Fruit fly (Drosophila melanogaster) whole organism, embryonic: ENCODE measurements around the gene Btnd.

Source experiments
- Blimp-1 ChIP-seq: fragments of 200-800 bp; sonication (Bioruptor generic); optimal IDR thresholded peaks from 3 replicates; lab custom pipeline; 2018; ENCODE audit warnings: missing biosample characterization, missing genetic modification characterization, mild to moderate bottlenecking, moderate library complexity, missing genetic modification reagents
- CG10147 ChIP-seq: fragments of 200-800 bp; sonication (Bioruptor generic); optimal IDR thresholded peaks from 2 replicates; lab custom pipeline; 2019; ENCODE audit warnings: missing biosample characterization, mild to moderate bottlenecking, missing genetic modification characterization, moderate library complexity
- CG11093 ChIP-seq: fragments of 200-800 bp; sonication (Bioruptor generic); IDR thresholded peaks from 3 replicates; pipeline ENCODE4 v1.3.6; 2022; ENCODE audit warnings: missing biosample characterization, missing genetic modification characterization
- CG11696 ChIP-seq: fragments of 200-800 bp; sonication (Bioruptor generic); IDR thresholded peaks from 2 replicates; pipeline ENCODE4 v1.3.6; 2022; ENCODE audit warnings: missing biosample characterization, missing genetic modification characterization
- CG14014 ChIP-seq: fragments of 200-800 bp; sonication (Bioruptor generic); IDR thresholded peaks from 2 replicates; pipeline ENCODE4 v1.3.6; 2022; ENCODE audit warnings: missing biosample characterization, missing genetic modification characterization
- CG14667 ChIP-seq: fragments of 200-800 bp; sonication (Bioruptor generic); IDR thresholded peaks from 2 replicates; pipeline ENCODE4 v1.3.6; 2022; ENCODE audit warnings: missing biosample characterization, missing genetic modification characterization
- CG15514 ChIP-seq: fragments of 200-800 bp; sonication (Bioruptor generic); optimal IDR thresholded peaks from 3 replicates; lab custom pipeline; 2017; ENCODE audit warnings: missing biosample characterization, missing genetic modification characterization, mild to moderate bottlenecking, moderate library complexity, missing genetic modification reagents
- CG1647 ChIP-seq: fragments of 200-800 bp; sonication (Bioruptor generic); optimal IDR thresholded peaks from 3 replicates; lab custom pipeline; 2016; ENCODE audit warnings: missing biosample characterization, missing genetic modification characterization
- CG17186 ChIP-seq: fragments of 200-800 bp; sonication (Bioruptor generic); optimal IDR thresholded peaks from 3 replicates; lab custom pipeline; 2017; ENCODE audit warnings: missing biosample characterization, missing genetic modification reagents, missing genetic modification characterization
- CG17568 ChIP-seq: fragments of 200-800 bp; sonication (Bioruptor generic); optimal IDR thresholded peaks from 2 replicates; lab custom pipeline; 2018; ENCODE audit warnings: missing biosample characterization, mild to moderate bottlenecking, missing genetic modification characterization, moderate library complexity
- CG2202 ChIP-seq: fragments of 200-800 bp; sonication (Bioruptor generic); optimal IDR thresholded peaks from 2 replicates; lab custom pipeline; 2018; ENCODE audit warnings: missing biosample characterization, mild to moderate bottlenecking, missing genetic modification characterization
- CG2875 ChIP-seq: fragments of 200-800 bp; sonication (Bioruptor generic); optimal IDR thresholded peaks from 2 replicates; lab custom pipeline; 2017; ENCODE audit warnings: missing biosample characterization, mild to moderate bottlenecking, missing genetic modification characterization, missing genetic modification reagents
- CG30020 ChIP-seq: fragments of 200-800 bp; optimal IDR thresholded peaks from 2 replicates; lab custom pipeline; 2019; ENCODE audit warnings: missing biosample characterization, mild to moderate bottlenecking, missing genetic modification characterization, moderate library complexity
- CG3838 ChIP-seq: fragments of 200-800 bp; sonication (Bioruptor generic); optimal IDR thresholded peaks from 3 replicates; lab custom pipeline; 2016; ENCODE audit warnings: missing biosample characterization, missing genetic modification characterization
- CG4282 ChIP-seq: fragments of 200-800 bp; sonication (Bioruptor generic); optimal IDR thresholded peaks from 2 replicates; lab custom pipeline; 2016; ENCODE audit warnings: missing biosample characterization, missing genetic modification characterization
- CG4854 ChIP-seq: fragments of 200-800 bp; sonication (Bioruptor generic); optimal IDR thresholded peaks from 2 replicates; lab custom pipeline; 2016; ENCODE audit warnings: missing biosample characterization, missing genetic modification characterization, inconsistent platforms
- CG6791 ChIP-seq: fragments of 200-800 bp; sonication (Bioruptor generic); IDR thresholded peaks from 3 replicates; pipeline ENCODE4 v1.3.6; 2022; ENCODE audit warnings: missing biosample characterization, missing genetic modification characterization; ENCODE audit not compliant: partially characterized antibody
- CG9437 ChIP-seq: fragments of 200-800 bp; sonication (Bioruptor generic); optimal IDR thresholded peaks from 2 replicates; lab custom pipeline; 2018; ENCODE audit warnings: missing biosample characterization, mild to moderate bottlenecking, missing genetic modification characterization
- Dfd ChIP-seq, 2 experiments: fragments of >200 bp; optimal IDR thresholded peaks; 2 replicates each; lab custom pipeline; 2017; ENCODE audit warnings: missing biosample characterization in 2 of 2, missing genetic modification characterization in 2 of 2
- Dll ChIP-seq: fragments of 200-800 bp; sonication (Bioruptor generic); IDR thresholded peaks from 4 replicates; pipeline ENCODE4 v1.3.6; 2022; ENCODE audit warnings: missing biosample characterization, missing genetic modification characterization; ENCODE audit not compliant: partially characterized antibody
- Ets65A ChIP-seq: fragments of 200-800 bp; sonication (Bioruptor generic); peaks from one replicate; lab custom pipeline; 2016; ENCODE audit warnings: missing biosample characterization, missing genetic modification characterization
- Fer1 ChIP-seq: fragments of 200-800 bp; sonication (Bioruptor generic); optimal IDR thresholded peaks from 2 replicates; lab custom pipeline; 2017; ENCODE audit warnings: missing biosample characterization, mild to moderate bottlenecking, missing genetic modification characterization
- Fer3 ChIP-seq: fragments of 200-800 bp; sonication (Bioruptor generic); optimal IDR thresholded peaks from 2 replicates; lab custom pipeline; 2018; ENCODE audit warnings: missing biosample characterization, mild to moderate bottlenecking, missing genetic modification characterization, moderate library complexity
- H2.0 ChIP-seq: fragments of 200-800 bp; sonication (Bioruptor generic); IDR thresholded peaks from 2 replicates; pipeline ENCODE4 v1.3.6; 2022; ENCODE audit warnings: missing biosample characterization, missing genetic modification characterization
- Jarid2 ChIP-seq: fragments of 200-800 bp; sonication (Bioruptor generic); optimal IDR thresholded peaks from 3 replicates; lab custom pipeline; 2017; ENCODE audit warnings: mild to moderate bottlenecking, missing biosample characterization, missing genetic modification reagents, missing genetic modification characterization
- Lim3 ChIP-seq: fragments of 200-800 bp; sonication (Bioruptor generic); IDR thresholded peaks from 2 replicates; pipeline ENCODE4 v1.3.6; 2022; ENCODE audit warnings: missing biosample characterization, missing genetic modification characterization
- Lpt ChIP-seq: fragments of >200 bp; optimal IDR thresholded peaks from 2 replicates; lab custom pipeline; 2018; ENCODE audit warnings: missing biosample characterization, missing genetic modification characterization
- Med ChIP-seq: fragments of 200-800 bp; sonication (Bioruptor generic); peaks from one replicate; lab custom pipeline; 2016; ENCODE audit warnings: missing biosample characterization, missing genetic modification characterization, mild to moderate bottlenecking, inconsistent platforms, moderate library complexity
- Meics ChIP-seq: fragments of 200-800 bp; sonication (Bioruptor generic); optimal IDR thresholded peaks from 2 replicates; lab custom pipeline; 2017; ENCODE audit warnings: missing biosample characterization, mild to moderate bottlenecking, missing genetic modification characterization
- Side ChIP-seq: fragments of 200-800 bp; sonication (Bioruptor generic); optimal IDR thresholded peaks from 2 replicates; lab custom pipeline; 2016; ENCODE audit warnings: missing biosample characterization, missing genetic modification characterization
- YL-1 ChIP-seq: fragments of 200-800 bp; sonication (Bioruptor generic); optimal IDR thresholded peaks from 3 replicates; lab custom pipeline; 2017; ENCODE audit warnings: missing biosample characterization, mild to moderate bottlenecking, missing genetic modification characterization
- cato ChIP-seq: fragments of 200-800 bp; sonication (Bioruptor generic); optimal IDR thresholded peaks from 2 replicates; lab custom pipeline; 2016; ENCODE audit warnings: missing biosample characterization, missing genetic modification characterization, borderline replicate concordance
- chinmo ChIP-seq: fragments of 200-800 bp; sonication (Bioruptor generic); IDR thresholded peaks from 4 replicates; pipeline ENCODE4 v1.3.6; 2022; ENCODE audit warnings: missing biosample characterization, missing genetic modification characterization; ENCODE audit not compliant: partially characterized antibody
- chm ChIP-seq: fragments of 200-800 bp; sonication (Bioruptor generic); IDR thresholded peaks from 2 replicates; pipeline ENCODE4 v1.3.6; 2022; ENCODE audit warnings: missing biosample characterization, missing genetic modification characterization
- croc ChIP-seq: fragments of 200-800 bp; sonication (Bioruptor generic); conservative IDR thresholded peaks from 3 replicates; pipeline ENCODE4 v1.3.6; 2022; ENCODE audit warnings: missing biosample characterization, missing genetic modification characterization
- crol ChIP-seq: fragments of 200-800 bp; sonication (Bioruptor generic); IDR thresholded peaks from 2 replicates; pipeline ENCODE4 v1.3.6; 2022; ENCODE audit warnings: missing biosample characterization, missing genetic modification characterization
- cwo ChIP-seq: fragments of 200-800 bp; sonication (Bioruptor generic); optimal IDR thresholded peaks from 3 replicates; lab custom pipeline; 2017; ENCODE audit warnings: missing biosample characterization, missing genetic modification characterization, mild to moderate bottlenecking, moderate library complexity, missing genetic modification reagents
- gro ChIP-seq: fragments of 200-800 bp; sonication (Bioruptor generic); optimal IDR thresholded peaks from 2 replicates; lab custom pipeline; 2016; ENCODE audit warnings: missing biosample characterization, missing genetic modification characterization
- lilli ChIP-seq: fragments of 200-800 bp; sonication (Bioruptor generic); optimal IDR thresholded peaks from 3 replicates; lab custom pipeline; 2016; ENCODE audit warnings: missing biosample characterization, missing genetic modification characterization
- luna ChIP-seq: fragments of 200-800 bp; sonication (Bioruptor generic); optimal IDR thresholded peaks from 2 replicates; lab custom pipeline; 2016; ENCODE audit warnings: missing biosample characterization, missing genetic modification characterization
- nau ChIP-seq: fragments of 200-800 bp; sonication (Bioruptor generic); optimal IDR thresholded peaks from 3 replicates; lab custom pipeline; 2017; ENCODE audit warnings: missing biosample characterization, mild to moderate bottlenecking, missing genetic modification characterization, missing genetic modification reagents
- nom ChIP-seq: fragments of 200-800 bp; sonication (Bioruptor generic); optimal IDR thresholded peaks from 2 replicates; lab custom pipeline; 2017; ENCODE audit warnings: missing biosample characterization, missing genetic modification characterization, mild to moderate bottlenecking, moderate library complexity, missing genetic modification reagents
- sc ChIP-seq, 3 experiments: fragments of >200 bp in 2 of 3; fragments of 200-800 bp in 1 of 3; sonication (Bioruptor generic) in 1 of 3; optimal IDR thresholded peaks; 2 replicates in 2 of 3; 3 replicates in 1 of 3; lab custom pipeline; 2017; ENCODE audit warnings: mild to moderate bottlenecking in 1 of 3, missing biosample characterization in 1 of 3, missing genetic modification characterization in 1 of 3, missing genetic modification reagents in 1 of 3
- seq ChIP-seq: fragments of 200-800 bp; sonication (Bioruptor generic); IDR thresholded peaks from 2 replicates; pipeline ENCODE4 v1.3.6; 2022; ENCODE audit warnings: missing biosample characterization, missing genetic modification characterization
- slp2 ChIP-seq: fragments of 200-800 bp; sonication (Bioruptor generic); optimal IDR thresholded peaks from 2 replicates; lab custom pipeline; 2016; ENCODE audit warnings: missing biosample characterization, missing genetic modification characterization
- sob ChIP-seq: fragments of 200-800 bp; sonication (Bioruptor generic); IDR thresholded peaks from 2 replicates; pipeline ENCODE4 v1.3.6; 2022; ENCODE audit warnings: missing biosample characterization, missing genetic modification characterization
- stwl ChIP-seq: fragments of 200-800 bp; sonication (Bioruptor generic); optimal IDR thresholded peaks from 3 replicates; lab custom pipeline; 2018; ENCODE audit warnings: missing biosample characterization, mild to moderate bottlenecking, missing genetic modification characterization, moderate library complexity
- tx ChIP-seq: fragments of 200-800 bp; sonication (Bioruptor generic); optimal IDR thresholded peaks from 2 replicates; lab custom pipeline; 2016; ENCODE audit warnings: missing biosample characterization, missing genetic modification characterization
- yki ChIP-seq: fragments of >200 bp; optimal IDR thresholded peaks from 3 replicates; lab custom pipeline; 2018
- zen ChIP-seq: fragments of 200-800 bp; sonication (Bioruptor generic); optimal IDR thresholded peaks from 3 replicates; lab custom pipeline; 2018; ENCODE audit warnings: missing biosample characterization, mild to moderate bottlenecking, missing genetic modification characterization, moderate library complexity

Btnd gene

DNA sequence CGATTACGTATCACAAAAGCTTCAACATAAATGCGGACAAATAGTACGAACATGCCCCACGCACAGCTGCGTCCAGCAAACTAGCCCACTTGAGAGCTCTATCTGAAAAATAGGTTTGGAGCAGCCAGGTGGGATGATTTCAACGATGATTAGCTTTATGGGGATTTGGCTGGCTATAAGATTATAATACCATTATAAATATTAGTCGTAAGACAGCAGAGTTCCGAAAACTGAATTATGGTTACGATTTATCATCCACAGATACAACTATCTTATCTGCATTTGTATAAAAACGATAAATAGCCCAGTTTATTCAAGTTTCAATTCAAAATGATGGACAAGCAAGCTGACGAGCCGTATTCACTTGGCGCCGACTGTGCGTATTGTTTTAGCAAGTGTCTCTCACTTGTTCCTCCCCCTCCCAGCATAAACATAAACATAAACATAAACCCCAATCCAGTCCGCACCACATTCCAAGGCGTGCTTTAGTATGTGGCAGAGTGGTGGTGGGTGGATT is 44.5 kb upstream of the Btnd start (continued):
- TF ChIP-seq CG14667 (GFP tag; lab: Robert Waterston, UW) (peak; percentile 34; the same call in 1 of the 2 replicates), crol (GFP tag; lab: Robert Waterston, UW) (0 out of 2 replicates have a peak, but pooled peaks have one; percentile 10), YL-1 (GFP tag; lab: Kevin White, UChicago) (peak; percentile 43), slp2 (peak; percentile 31), CG17568 (peak; percentile 62), yki (lab: Kevin White, UChicago) (no peak), nom (no peak), CG14014 (GFP tag; lab: Robert Waterston, UW) (peak; percentile 62), H2.0 (GFP tag; lab: Robert Waterston, UW) (peak; percentile 29; the same call in 1 of the 2 replicates), CG11696 (GFP tag; lab: Robert Waterston, UW) (peak; percentile 86), CG15514 (GFP tag; lab: Kevin White, UChicago) (peak; percentile 72), Lim3 (no peak), Blimp-1 (GFP tag; lab: Kevin White, UChicago) (peak; percentile 70), Side (peak; percentile 41), gro (GFP tag; lab: Kevin White, UChicago) (peak; percentile 58), Jarid2 (GFP tag; lab: Kevin White, UChicago) (peak; percentile 68), CG6791 (no peak), CG1647 (GFP tag; lab: Kevin White, UChicago) (peak; percentile 59), CG4282 (GFP tag; lab: Kevin White, UChicago) (no peak), Lpt (GFP tag; lab: Kevin White, UChicago) (no peak), nau (GFP tag; lab: Kevin White, UChicago) (peak; percentile 85), Ets65A (GFP tag; lab: Kevin White, UChicago) (peak; percentile 95), tx (GFP tag; lab: Kevin White, UChicago) (no peak), CG11093 (GFP tag; lab: Robert Waterston, UW) (peak; percentile 58; the same call in 1 of the 3 replicates), chm (GFP tag; lab: Robert Waterston, UW) (no peak), CG30020 (tag; lab: Kevin White, UChicago) (peak; percentile 31), CG9437 (GFP tag; lab: Kevin White, UChicago) (peak; percentile 80), cato (GFP tag; lab: Kevin White, UChicago) (peak; percentile 42), stwl (tag; lab: Kevin White, UChicago) (no peak), CG2202 (tag; lab: Kevin White, UChicago) (no peak), CG3838 (peak; percentile 33), CG17186 (GFP tag; lab: Kevin White, UChicago) (peak; percentile 17), Dll (GFP tag; lab: Robert Waterston, UW) (no peak), Fer3 (tag; lab: Kevin White, UChicago) (peak; percentile 77), croc (GFP tag; lab: Robert Waterston, UW) (peak; percentile 42; the same call in 1 of the 3 replicates), chinmo (GFP tag; lab: Robert Waterston, UW) (no peak), zen (tag; lab: Kevin White, UChicago) (peak; percentile 34), Dfd (GFP tag; optimal IDR thresholded peaks at IDR 0.05; lab: Kevin White, UChicago) (no peak), lilli (GFP tag; lab: Kevin White, UChicago) (peak; percentile 75), CG4854 (GFP tag; lab: Kevin White, UChicago) (peak; percentile 61), Meics (GFP tag; lab: Kevin White, UChicago) (peak; percentile 89), sc (optimal IDR thresholded peaks at IDR 0.05; lab: Kevin White, UChicago) (no peak), sc (GFP tag; optimal IDR thresholded peaks at IDR 0.05; lab: Kevin White, UChicago) (peak; percentile 41), Fer1 (GFP tag; lab: Kevin White, UChicago) (peak; percentile 92), luna (no peak), seq (GFP tag; lab: Robert Waterston, UW) (peak; percentile 82), cwo (GFP tag; lab: Kevin White, UChicago) (peak; percentile 80), sob (GFP tag; lab: Robert Waterston, UW) (peak; percentile 64), CG10147 (GFP tag; lab: Kevin White, UChicago) (peak; percentile 87), CG2875 (peak; percentile 37), Med (GFP tag; lab: Kevin White, UChicago) (peak; percentile 94)
